Fruit fly (Drosophila melanogaster) whole organism, embryonic: ENCODE data around the gene glob3.

Experiments
- B-H2 ChIP-seq: fragments of 200-800 bp; sonication (Bioruptor generic); optimal IDR thresholded peaks from 2 replicates; lab custom pipeline; 2018; ENCODE audit warnings: missing biosample characterization, mild to moderate bottlenecking, missing genetic modification characterization
- Bteb2 ChIP-seq: fragments of 200-800 bp; sonication (Bioruptor generic); optimal IDR thresholded peaks from 2 replicates; lab custom pipeline; 2016; ENCODE audit warnings: missing biosample characterization, missing genetic modification characterization
- CG1024 ChIP-seq: fragments of 200-800 bp; sonication (Bioruptor generic); IDR thresholded peaks from 2 replicates; pipeline ENCODE4 v1.3.6; 2022; ENCODE audit warnings: missing biosample characterization, missing genetic modification characterization
- CG10267 ChIP-seq: fragments of 200-800 bp; sonication (Bioruptor generic); optimal IDR thresholded peaks from 2 replicates; lab custom pipeline; 2018; ENCODE audit warnings: missing biosample characterization, mild to moderate bottlenecking, missing genetic modification characterization, moderate library complexity
- CG10654 ChIP-seq: fragments of 200-800 bp; sonication (Bioruptor generic); optimal IDR thresholded peaks from 2 replicates; lab custom pipeline; 2016; ENCODE audit warnings: missing biosample characterization, missing genetic modification characterization
- CG11085 ChIP-seq: fragments of 200-800 bp; sonication (Bioruptor generic); IDR thresholded peaks from 2 replicates; pipeline ENCODE4 v1.3.6; 2022; ENCODE audit warnings: missing biosample characterization, missing genetic modification characterization
- CG12299 ChIP-seq: fragments of 200-800 bp; sonication (Bioruptor generic); optimal IDR thresholded peaks from 2 replicates; lab custom pipeline; 2018; ENCODE audit warnings: missing biosample characterization, mild to moderate bottlenecking, missing genetic modification characterization
- CG12391 ChIP-seq: fragments of 200-800 bp; sonication (Bioruptor generic); optimal IDR thresholded peaks from 3 replicates; lab custom pipeline; 2018; ENCODE audit warnings: missing biosample characterization, mild to moderate bottlenecking, missing genetic modification characterization, moderate library complexity
- CG14441 ChIP-seq: fragments of 200-800 bp; sonication (Bioruptor generic); IDR thresholded peaks from 2 replicates; pipeline ENCODE4 v1.3.6; 2022; ENCODE audit warnings: missing biosample characterization, missing genetic modification characterization
- CG15073 ChIP-seq: fragments of 200-800 bp; sonication (Bioruptor generic); optimal IDR thresholded peaks from 2 replicates; lab custom pipeline; 2016; ENCODE audit warnings: missing biosample characterization, missing genetic modification characterization
- CG17361 ChIP-seq: fragments of 200-800 bp; sonication (Bioruptor generic); IDR thresholded peaks from 3 replicates; pipeline ENCODE4 v1.3.6; 2022; ENCODE audit warnings: missing biosample characterization, missing genetic modification characterization
- CG17912 ChIP-seq: fragments of 200-800 bp; sonication (Bioruptor generic); optimal IDR thresholded peaks from 2 replicates; lab custom pipeline; 2018; ENCODE audit warnings: missing biosample characterization, mild to moderate bottlenecking, missing genetic modification characterization
- CG2129 ChIP-seq: fragments of 200-800 bp; sonication (Bioruptor generic); IDR thresholded peaks from 2 replicates; pipeline ENCODE4 v1.3.6; 2022; ENCODE audit warnings: missing biosample characterization, missing genetic modification characterization; ENCODE audit not compliant: partially characterized antibody
- CG2875 ChIP-seq: fragments of 200-800 bp; sonication (Bioruptor generic); optimal IDR thresholded peaks from 2 replicates; lab custom pipeline; 2017; ENCODE audit warnings: missing biosample characterization, mild to moderate bottlenecking, missing genetic modification characterization, missing genetic modification reagents
- CG32532 ChIP-seq: fragments of 200-800 bp; sonication (Bioruptor generic); IDR thresholded peaks from 2 replicates; pipeline ENCODE4 v1.3.6; 2022; ENCODE audit warnings: missing biosample characterization, missing genetic modification characterization
- CG34224 ChIP-seq: fragments of 200-800 bp; sonication (Bioruptor generic); IDR thresholded peaks from 3 replicates; pipeline ENCODE4 v1.3.6; 2022; ENCODE audit warnings: missing biosample characterization, missing genetic modification characterization; ENCODE audit not compliant: partially characterized antibody
- CG3995 ChIP-seq: fragments of 200-800 bp; sonication (Bioruptor generic); optimal IDR thresholded peaks from 3 replicates; lab custom pipeline; 2016; ENCODE audit warnings: missing biosample characterization, missing genetic modification characterization
- CG4617 ChIP-seq: fragments of 200-800 bp; sonication (Bioruptor generic); optimal IDR thresholded peaks from 3 replicates; lab custom pipeline; 2016; ENCODE audit warnings: missing biosample characterization, missing genetic modification characterization, borderline replicate concordance
- CG6272 ChIP-seq: fragments of 200-800 bp; sonication (Bioruptor generic); IDR thresholded peaks from 2 replicates; pipeline ENCODE4 v1.3.6; 2022; ENCODE audit warnings: missing biosample characterization, missing genetic modification characterization
- Chrac-16 ChIP-seq: fragments of 200-800 bp; sonication (Bioruptor generic); optimal IDR thresholded peaks from 3 replicates; lab custom pipeline; 2016; ENCODE audit warnings: missing biosample characterization, missing genetic modification characterization
- Drgx ChIP-seq: fragments of 200-800 bp; sonication (Bioruptor generic); IDR thresholded peaks from 2 replicates; pipeline ENCODE4 v1.3.6; 2022; ENCODE audit warnings: missing biosample characterization, missing genetic modification characterization
- Gug ChIP-seq: fragments of 200-800 bp; sonication (Bioruptor generic); IDR thresholded peaks from 4 replicates; pipeline ENCODE4 v1.3.6; 2022; ENCODE audit warnings: missing biosample characterization, missing genetic modification characterization
- HLH54F ChIP-seq: fragments of 200-800 bp; sonication (Bioruptor generic); optimal IDR thresholded peaks from 3 replicates; lab custom pipeline; 2016; ENCODE audit warnings: missing biosample characterization, missing genetic modification characterization
- HmgZ ChIP-seq: fragments of 200-800 bp; sonication (Bioruptor generic); optimal IDR thresholded peaks from 2 replicates; lab custom pipeline; 2018; ENCODE audit warnings: missing biosample characterization, mild to moderate bottlenecking, missing genetic modification characterization
- Hsf ChIP-seq: fragments of 200-800 bp; sonication (Bioruptor generic); optimal IDR thresholded peaks from 3 replicates; lab custom pipeline; 2016; ENCODE audit warnings: missing biosample characterization, missing genetic modification characterization
- Jarid2 ChIP-seq: fragments of 200-800 bp; sonication (Bioruptor generic); optimal IDR thresholded peaks from 3 replicates; lab custom pipeline; 2017; ENCODE audit warnings: mild to moderate bottlenecking, missing biosample characterization, missing genetic modification reagents, missing genetic modification characterization
- Lhr ChIP-seq: fragments of 200-800 bp; sonication (Bioruptor generic); optimal IDR thresholded peaks from 3 replicates; lab custom pipeline; 2017; ENCODE audit warnings: mild to moderate bottlenecking, missing biosample characterization, missing genetic modification reagents, missing genetic modification characterization
- Med ChIP-seq: fragments of 200-800 bp; sonication (Bioruptor generic); peaks from one replicate; lab custom pipeline; 2016; ENCODE audit warnings: missing biosample characterization, missing genetic modification characterization, mild to moderate bottlenecking, inconsistent platforms, moderate library complexity
- Myb ChIP-seq: fragments of 200-800 bp; sonication (Bioruptor generic); optimal IDR thresholded peaks from 2 replicates; lab custom pipeline; 2016; ENCODE audit warnings: missing biosample characterization, missing genetic modification characterization
- NK7.1 ChIP-seq: fragments of 200-800 bp; sonication (Bioruptor generic); optimal IDR thresholded peaks from 3 replicates; lab custom pipeline; 2016; ENCODE audit warnings: missing biosample characterization, missing genetic modification characterization
- Sox100B ChIP-seq: fragments of 200-800 bp; sonication (Bioruptor generic); optimal IDR thresholded peaks from 3 replicates; lab custom pipeline; 2018; ENCODE audit warnings: missing biosample characterization, mild to moderate bottlenecking, missing genetic modification characterization
- Spps ChIP-seq: fragments of 200-800 bp; sonication (Bioruptor generic); optimal IDR thresholded peaks from 2 replicates; lab custom pipeline; 2018; ENCODE audit warnings: missing biosample characterization, mild to moderate bottlenecking, missing genetic modification characterization
- Trl ChIP-seq, 3 experiments: fragments of >200 bp in 2 of 3; fragments of 200-800 bp in 1 of 3; sonication (Bioruptor generic) in 1 of 3; optimal IDR thresholded peaks; 2 replicates in 1 of 3; 3 replicates in 2 of 3; lab custom pipeline; 2016 to 2017; ENCODE audit warnings: missing biosample characterization in 1 of 3, missing genetic modification characterization in 1 of 3
- aop ChIP-seq: fragments of 200-800 bp; sonication (Bioruptor generic); IDR thresholded peaks from 2 replicates; pipeline ENCODE4 v1.3.6; 2022; ENCODE audit warnings: missing biosample characterization, missing genetic modification characterization
- bsh ChIP-seq, 2 experiments: fragments of 200-800 bp; sonication (Bioruptor generic); optimal IDR thresholded peaks; 2 replicates each; lab custom pipeline; 2017 to 2018; ENCODE audit warnings: mild to moderate bottlenecking in 2 of 2, missing biosample characterization in 2 of 2, missing genetic modification characterization in 2 of 2, moderate library complexity in 1 of 2
- cwo ChIP-seq: fragments of 200-800 bp; sonication (Bioruptor generic); optimal IDR thresholded peaks from 3 replicates; lab custom pipeline; 2017; ENCODE audit warnings: missing biosample characterization, missing genetic modification characterization, mild to moderate bottlenecking, moderate library complexity, missing genetic modification reagents
- dm ChIP-seq: fragments of 200-800 bp; sonication (Bioruptor generic); optimal IDR thresholded peaks from 3 replicates; lab custom pipeline; 2016; ENCODE audit warnings: missing biosample characterization, missing genetic modification characterization
- kay ChIP-seq: fragments of 200-800 bp; sonication (Bioruptor generic); optimal IDR thresholded peaks from 2 replicates; lab custom pipeline; 2016; ENCODE audit warnings: missing biosample characterization, missing genetic modification characterization
- lmd ChIP-seq: fragments of 200-800 bp; sonication (Bioruptor generic); IDR thresholded peaks from 2 replicates; pipeline ENCODE4 v1.3.6; 2022; ENCODE audit warnings: missing biosample characterization, missing genetic modification characterization
- lov ChIP-seq, 2 experiments: fragments of 200-800 bp in 1 of 2; fragments of >200 bp in 1 of 2; sonication (Bioruptor generic) in 1 of 2; IDR thresholded peaks in 1 of 2; optimal IDR thresholded peaks in 1 of 2; 2 replicates in 1 of 2; 3 replicates in 1 of 2; pipeline versions ENCODE4 v1.3.6 to Lab custom; 2017 to 2022; ENCODE audit warnings: missing biosample characterization in 1 of 2, missing genetic modification characterization in 1 of 2
- nmo ChIP-seq: fragments of 200-800 bp; sonication (Bioruptor generic); optimal IDR thresholded peaks from 2 replicates; lab custom pipeline; 2018; ENCODE audit warnings: missing biosample characterization, mild to moderate bottlenecking, missing genetic modification characterization, moderate library complexity
- peb ChIP-seq: fragments of 200-800 bp; sonication (Bioruptor generic); IDR thresholded peaks from 2 replicates; pipeline ENCODE4 v1.3.6; 2022; ENCODE audit warnings: missing biosample characterization, missing genetic modification characterization
- psq ChIP-seq: fragments of 200-800 bp; sonication (Bioruptor generic); optimal IDR thresholded peaks from 2 replicates; lab custom pipeline; 2017; ENCODE audit warnings: missing biosample characterization, missing genetic modification characterization
- pum ChIP-seq: fragments of 200-800 bp; sonication (Bioruptor generic); optimal IDR thresholded peaks from 2 replicates; lab custom pipeline; 2016; ENCODE audit warnings: missing biosample characterization, missing genetic modification characterization
- sd ChIP-seq: fragments of 200-800 bp; sonication (Bioruptor generic); optimal IDR thresholded peaks from 3 replicates; lab custom pipeline; 2018; ENCODE audit warnings: missing biosample characterization, mild to moderate bottlenecking, missing genetic modification characterization, moderate library complexity
- ssp ChIP-seq: fragments of 200-800 bp; sonication (Bioruptor generic); IDR thresholded peaks from 2 replicates; pipeline ENCODE4 v1.3.6; 2022; ENCODE audit warnings: missing biosample characterization, missing genetic modification characterization
- tio ChIP-seq: fragments of 200-800 bp; sonication (Bioruptor generic); optimal IDR thresholded peaks from 2 replicates; lab custom pipeline; 2017; ENCODE audit warnings: missing biosample characterization, missing genetic modification characterization, inconsistent platforms
- unc-4 ChIP-seq: fragments of 200-800 bp; sonication (Bioruptor generic); IDR thresholded peaks from 2 replicates; pipeline ENCODE4 v1.3.6; 2022; ENCODE audit warnings: missing biosample characterization, missing genetic modification characterization; ENCODE audit not compliant: partially characterized antibody
- wor ChIP-seq: fragments of 200-800 bp; sonication (Bioruptor generic); IDR thresholded peaks from 2 replicates; pipeline ENCODE4 v1.3.6; 2022; ENCODE audit warnings: missing biosample characterization, missing genetic modification characterization

glob3 gene

dm6 chr3R:5861218-5861902 lies 31.5 kb downstream of the glob3 start (continued):
- no peak for TF ChIP-seq B-H2 (GFP tag; lab: Kevin White, UChicago)
- peak; percentile 22 for TF ChIP-seq Hsf
- TF ChIP-seq Spps, result no peak
- peak; percentile 13 for TF ChIP-seq CG3995 (GFP tag; lab: Kevin White, UChicago)
- TF ChIP-seq CG11085 (GFP tag; lab: Robert Waterston, UW), result no peak
- peak; percentile 30 for TF ChIP-seq nmo (GFP tag; lab: Kevin White, UChicago)
- no peak for TF ChIP-seq CG15073 (GFP tag; lab: Kevin White, UChicago)
- peak; percentile 5 for TF ChIP-seq cwo (GFP tag; lab: Kevin White, UChicago)
- TF ChIP-seq CG32532 (GFP tag; lab: Robert Waterston, UW), result peak; percentile 71
- TF ChIP-seq Myb (GFP tag; lab: Kevin White, UChicago), result no peak
- no peak for TF ChIP-seq CG6272 (GFP tag; lab: Robert Waterston, UW)
- TF ChIP-seq HLH54F (GFP tag; lab: Kevin White, UChicago), result peak; percentile 54
- TF ChIP-seq peb (GFP tag; lab: Robert Waterston, UW), result no peak
- no peak for TF ChIP-seq Bteb2
- peak; percentile 67 for TF ChIP-seq Med (GFP tag; lab: Kevin White, UChicago)
- TF ChIP-seq Trl (optimal IDR thresholded peaks at IDR 0.05; lab: Kevin White, UChicago), result no peak
- TF ChIP-seq Trl (GFP tag; optimal IDR thresholded peaks at IDR 0.05; lab: Kevin White, UChicago), result no peak
- TF ChIP-seq CG1024 (GFP tag; lab: Robert Waterston, UW), result peak; percentile 22; the same call in 1 of the 2 replicates
- TF ChIP-seq Lhr, result no peak
- TF ChIP-seq kay (GFP tag; lab: Kevin White, UChicago), result no peak
- TF ChIP-seq unc-4, result no peak
- TF ChIP-seq Chrac-16 (GFP tag; lab: Kevin White, UChicago), result no peak
- TF ChIP-seq sd, result no peak
- no peak for TF ChIP-seq dm (GFP tag; lab: Kevin White, UChicago)
- peak; percentile 69; the same call in 2 of the 3 replicates for TF ChIP-seq CG17361
- TF ChIP-seq NK7.1 (GFP tag; lab: Kevin White, UChicago), result no peak
- TF ChIP-seq aop (GFP tag; lab: Robert Waterston, UW), result no peak
- no peak; the same call in 1 of the 2 replicates for TF ChIP-seq Drgx (GFP tag; lab: Robert Waterston, UW)
- no peak for TF ChIP-seq CG34224 (GFP tag; lab: Robert Waterston, UW)
- TF ChIP-seq CG12299, result no peak
- TF ChIP-seq tio (GFP tag; lab: Kevin White, UChicago), result no peak
- no peak for TF ChIP-seq CG10654
- TF ChIP-seq bsh (GFP tag; optimal IDR thresholded peaks at IDR 0.05; lab: Kevin White, UChicago), result no peak
- TF ChIP-seq CG4617, result no peak
- TF ChIP-seq Sox100B (GFP tag; lab: Kevin White, UChicago), result peak; percentile 44
- no peak for TF ChIP-seq psq
- TF ChIP-seq Jarid2 (GFP tag; lab: Kevin White, UChicago), result no peak
- TF ChIP-seq lov (optimal IDR thresholded peaks at IDR 0.05; lab: Kevin White, UChicago), result no peak
- no peak for TF ChIP-seq lov (GFP tag; IDR thresholded peaks at IDR 0.05; lab: Robert Waterston, UW)
- TF ChIP-seq CG2129, result no peak
- TF ChIP-seq CG14441 (GFP tag; lab: Robert Waterston, UW), result no peak
- no peak for TF ChIP-seq CG2875 (GFP tag; lab: Kevin White, UChicago)
- TF ChIP-seq lmd (GFP tag; lab: Robert Waterston, UW), result peak; percentile 34
- peak; percentile 15 for TF ChIP-seq CG12391 (tag; lab: Kevin White, UChicago)
- no peak for TF ChIP-seq wor (GFP tag; lab: Robert Waterston, UW)
- TF ChIP-seq ssp (GFP tag; lab: Robert Waterston, UW), result no peak
- TF ChIP-seq HmgZ (tag; lab: Kevin White, UChicago), result no peak
- TF ChIP-seq Gug (GFP tag; lab: Robert Waterston, UW), result peak; percentile 56; the same call in 2 of the 4 replicates
- no peak for TF ChIP-seq CG17912 (GFP tag; lab: Kevin White, UChicago)
- TF ChIP-seq pum (GFP tag; lab: Kevin White, UChicago), result peak; percentile 52
- no peak for TF ChIP-seq CG10267 (tag; lab: Kevin White, UChicago)
